Fruit fly (Drosophila melanogaster): Measurements from ENCODE around the gene elg1.

elg1 gene

DNA sequence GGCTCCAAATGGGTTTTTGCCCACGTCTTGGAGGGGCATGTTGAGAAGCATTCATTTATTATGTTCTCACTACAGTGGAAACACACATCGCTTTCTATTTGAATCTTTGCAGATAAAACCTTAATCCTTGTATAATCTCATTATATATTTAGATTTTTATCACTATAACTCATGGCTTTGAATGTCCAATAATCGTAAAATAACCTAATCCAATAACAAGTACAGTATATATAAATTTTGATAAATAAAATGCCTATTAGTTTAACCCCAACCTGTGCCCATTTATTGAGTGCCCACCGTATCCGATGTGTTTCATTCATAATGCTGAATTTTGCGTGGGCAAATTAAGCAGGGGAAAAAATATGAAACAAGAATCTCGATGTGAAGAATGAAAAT lies 14.7 kb downstream of the elg1 start (continued):
- TF ChIP-seq BEAF-32 (GFP tag; optimal IDR thresholded peaks at IDR 0.05) (no peak), CG14050 (GFP tag; IDR thresholded peaks at IDR 0.05) (no peak), Deaf1 (tag; optimal IDR thresholded peaks at IDR 0.05) (peak; percentile 1), CG9876 (GFP tag; optimal IDR thresholded peaks at IDR 0.05) (no peak), bab2 (GFP tag; optimal IDR thresholded peaks at IDR 0.05) (no peak), CG1024 (GFP tag; IDR thresholded peaks at IDR 0.05) (no peak), Meics (GFP tag; optimal IDR thresholded peaks at IDR 0.05) (peak; percentile 58), CG14441 (GFP tag; IDR thresholded peaks at IDR 0.05) (no peak), Oli (tag; optimal IDR thresholded peaks at IDR 0.05) (peak; percentile 25), sr (GFP tag; IDR thresholded peaks at IDR 0.05) (peak; percentile 37; the same call in 1 of the 3 replicates), so (GFP tag; IDR thresholded peaks at IDR 0.05) (no peak), otp (GFP tag; IDR thresholded peaks at IDR 0.05) (no peak), Ets65A (GFP tag) (peak; percentile 83), ham (GFP tag; IDR thresholded peaks at IDR 0.05) (no peak), Hand (GFP tag; optimal IDR thresholded peaks at IDR 0.05) (peak; percentile 28), Ets97D (GFP tag; optimal IDR thresholded peaks at IDR 0.05) (no peak), tin (GFP tag; optimal IDR thresholded peaks at IDR 0.05) (no peak), Sry-β (GFP tag; optimal IDR thresholded peaks at IDR 0.05) (no peak), Ptx1 (GFP tag; IDR thresholded peaks at IDR 0.05) (peak; percentile 63; the same call in 1 of the 2 replicates), psq (GFP tag; optimal IDR thresholded peaks at IDR 0.05) (no peak), z (GFP tag; IDR thresholded peaks at IDR 0.05) (no peak), GATAe (GFP tag; conservative IDR thresholded peaks at IDR 0.05) (no peak; the same call in 1 of the 2 replicates), NC2β (GFP tag; optimal IDR thresholded peaks at IDR 0.05) (no peak), CG8944 (GFP tag; optimal IDR thresholded peaks at IDR 0.05) (no peak), vvl (GFP tag; IDR thresholded peaks at IDR 0.05) (no peak), CG1647 (GFP tag; optimal IDR thresholded peaks at IDR 0.05) (no peak), Xbp1 (GFP tag; optimal IDR thresholded peaks at IDR 0.05) (peak; percentile 21), CG16815 (GFP tag; optimal IDR thresholded peaks at IDR 0.05) (no peak), Hmx (GFP tag; optimal IDR thresholded peaks at IDR 0.05) (no peak), kah (GFP tag; optimal IDR thresholded peaks at IDR 0.05) (no peak), ac (GFP tag; optimal IDR thresholded peaks at IDR 0.05) (no peak), kni (GFP tag; optimal IDR thresholded peaks at IDR 0.05) (no peak), inv (GFP tag; IDR thresholded peaks at IDR 0.05; ENCODE audit: partially characterized antibody) (no peak)

DNA sequence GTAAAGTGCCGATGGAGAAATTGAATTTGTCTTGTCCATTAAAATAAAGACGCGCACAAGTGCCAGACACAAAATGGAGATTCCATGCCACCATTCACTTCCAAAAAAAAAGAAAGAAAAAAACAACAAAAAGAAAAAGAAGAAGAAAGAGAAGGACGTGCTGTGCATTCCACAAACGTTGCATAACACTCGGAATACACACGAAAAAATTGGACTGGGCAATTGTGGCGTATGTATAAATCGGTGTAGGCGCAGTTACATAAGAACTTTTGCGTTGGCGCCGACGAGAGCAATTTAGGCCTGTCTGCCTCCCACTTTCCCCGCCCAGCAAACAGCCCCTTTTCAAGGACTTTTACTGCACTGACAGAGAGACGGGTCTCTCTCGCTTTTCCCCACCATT lies 15.5 kb downstream of the elg1 start:
- TF ChIP-seq lilli (GFP tag; optimal IDR thresholded peaks at IDR 0.05) = no peak
- TF ChIP-seq chinmo (GFP tag; IDR thresholded peaks at IDR 0.05; ENCODE audit: partially characterized antibody) = 0 out of 4 replicates have a peak, but pooled peaks have one; percentile 6
- TF ChIP-seq Pdp1 (GFP tag; optimal IDR thresholded peaks at IDR 0.05) = peak in 1 of 2 experiments; percentile 95
- peak; percentile 57 for TF ChIP-seq crol (GFP tag; IDR thresholded peaks at IDR 0.05)
- 0 out of 3 replicates have a peak, but pooled peaks have one; percentile 16 for TF ChIP-seq Dbx (GFP tag; IDR thresholded peaks at IDR 0.05)
- no peak for TF ChIP-seq CG34376 (GFP tag; optimal IDR thresholded peaks at IDR 0.05)
- peak in 1 of 2 experiments; percentile 2 for TF ChIP-seq Trl (optimal IDR thresholded peaks at IDR 0.05)
- no peak for TF ChIP-seq Trl (GFP tag; optimal IDR thresholded peaks at IDR 0.05)

DNA sequence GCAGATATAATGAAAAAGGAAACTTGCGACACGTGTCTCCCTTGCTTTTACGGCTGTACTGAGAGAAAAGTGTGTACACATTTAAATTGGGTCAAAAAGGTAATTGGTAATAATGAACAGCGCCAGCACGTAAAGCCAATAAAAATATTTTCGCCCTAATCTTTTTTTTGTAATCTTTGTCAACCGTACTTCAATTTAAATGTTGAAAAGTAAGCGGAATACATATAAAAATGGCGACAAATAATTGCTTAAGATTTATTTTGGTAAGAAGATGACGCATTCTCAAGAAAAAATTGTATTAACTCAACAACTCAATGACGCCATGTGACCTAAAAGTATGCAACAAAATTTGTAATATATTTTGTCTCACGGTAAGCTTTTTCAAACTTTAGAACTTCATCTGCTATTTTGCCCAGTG lies 16.0 kb downstream of the elg1 start:
- TF ChIP-seq Bteb2 (GFP tag; optimal IDR thresholded peaks at IDR 0.05) (no peak), tin (GFP tag; optimal IDR thresholded peaks at IDR 0.05) (no peak), nmo (GFP tag; optimal IDR thresholded peaks at IDR 0.05) (peak; percentile 12), maf-S (GFP tag; optimal IDR thresholded peaks at IDR 0.05) (no peak), CG3726 (GFP tag; IDR thresholded peaks at IDR 0.05) (no peak), ewg (GFP tag; optimal IDR thresholded peaks at IDR 0.05) (no peak), CG6854 (GFP tag; optimal IDR thresholded peaks at IDR 0.05) (peak; percentile 26), CG18262 (tag; optimal IDR thresholded peaks at IDR 0.05) (peak; percentile 20), HLHmδ (GFP tag; optimal IDR thresholded peaks at IDR 0.05) (no peak), Atf3 (GFP tag; optimal IDR thresholded peaks at IDR 0.05) (peak; percentile 9), MBD-R2 (GFP tag; IDR thresholded peaks at IDR 0.05) (no peak), chinmo (GFP tag; IDR thresholded peaks at IDR 0.05; ENCODE audit: partially characterized antibody) (no peak), Hand (GFP tag; optimal IDR thresholded peaks at IDR 0.05) (peak; percentile 53), Hsf (GFP tag; optimal IDR thresholded peaks at IDR 0.05) (peak; percentile 21)
